Fruit fly (Drosophila melanogaster) whole organism, adult: ENCODE results near the gene Mtpalpha.

ENCODE experiments used
- CG11617 ChIP-seq: fragments of 200-800 bp; sonication (Bioruptor generic); optimal IDR thresholded peaks from 2 replicates; lab custom pipeline; 2017; ENCODE audit warnings: mild to moderate bottlenecking, missing biosample characterization, missing genetic modification reagents, missing genetic modification characterization
- CG12768 ChIP-seq: fragments of 200-800 bp; sonication (Bioruptor generic); optimal IDR thresholded peaks from 2 replicates; lab custom pipeline; 2017; ENCODE audit warnings: missing biosample characterization, missing genetic modification characterization, mild to moderate bottlenecking, moderate library complexity, missing genetic modification reagents
- CG14711 ChIP-seq: fragments of 200-800 bp; sonication (Bioruptor generic); optimal IDR thresholded peaks from 2 replicates; lab custom pipeline; 2018; ENCODE audit warnings: missing biosample characterization, mild to moderate bottlenecking, missing genetic modification characterization, moderate library complexity
- CG1620 ChIP-seq: fragments of 200-800 bp; sonication (Bioruptor generic); optimal IDR thresholded peaks from 2 replicates; lab custom pipeline; 2016; ENCODE audit warnings: missing biosample characterization, missing genetic modification characterization
- CG33017 ChIP-seq: fragments of 200-800 bp; sonication (Bioruptor generic); optimal IDR thresholded peaks from 2 replicates; lab custom pipeline; 2018; ENCODE audit warnings: missing biosample characterization, mild to moderate bottlenecking, missing genetic modification characterization, moderate library complexity
- CG5204 ChIP-seq: fragments of 200-800 bp; sonication (Bioruptor generic); optimal IDR thresholded peaks from 2 replicates; lab custom pipeline; 2016; ENCODE audit warnings: missing biosample characterization, missing genetic modification characterization
- CG7045 ChIP-seq: fragments of 200-800 bp; sonication (Bioruptor generic); optimal IDR thresholded peaks from 2 replicates; lab custom pipeline; 2017; ENCODE audit warnings: missing biosample characterization, mild to moderate bottlenecking, missing genetic modification characterization
- CG7101 ChIP-seq: fragments of 200-800 bp; sonication (Bioruptor generic); optimal IDR thresholded peaks from 2 replicates; lab custom pipeline; 2018; ENCODE audit warnings: missing biosample characterization, mild to moderate bottlenecking, missing genetic modification characterization, moderate library complexity
- Clk ChIP-seq: fragments of 200-800 bp; sonication (Bioruptor generic); optimal IDR thresholded peaks from 2 replicates; lab custom pipeline; 2017; ENCODE audit warnings: missing biosample characterization, missing genetic modification characterization
- Crg-1 ChIP-seq: fragments of 200-800 bp; sonication (Bioruptor generic); optimal IDR thresholded peaks from 2 replicates; lab custom pipeline; 2016; ENCODE audit warnings: missing biosample characterization, missing genetic modification characterization
- Mnt ChIP-seq: fragments of 200-800 bp; sonication (Bioruptor generic); optimal IDR thresholded peaks from 2 replicates; lab custom pipeline; 2016; ENCODE audit warnings: missing biosample characterization, mild to moderate bottlenecking, missing genetic modification characterization
- bab1 ChIP-seq: fragments of 200-800 bp; sonication (Bioruptor generic); optimal IDR thresholded peaks from 3 replicates; lab custom pipeline; 2019; ENCODE audit warnings: missing biosample characterization, mild to moderate bottlenecking, missing genetic modification characterization, moderate library complexity
- cic ChIP-seq: fragments of 200-800 bp; sonication (Bioruptor generic); optimal IDR thresholded peaks from 2 replicates; lab custom pipeline; 2017; ENCODE audit warnings: missing biosample characterization, mild to moderate bottlenecking, missing genetic modification characterization, moderate library complexity
- cnc ChIP-seq, 2 experiments: fragments of >200 bp; optimal IDR thresholded peaks; 2 replicates each; lab custom pipeline; 2017
- kay ChIP-seq: fragments of 200-800 bp; sonication (Bioruptor generic); peaks from one replicate; lab custom pipeline; 2016; ENCODE audit warnings: missing biosample characterization, missing genetic modification characterization, borderline replicate concordance
- ovo ChIP-seq: fragments of 200-800 bp; sonication (Bioruptor generic); optimal IDR thresholded peaks from 2 replicates; lab custom pipeline; 2016; ENCODE audit warnings: missing biosample characterization, missing genetic modification characterization
- pad ChIP-seq: fragments of 200-800 bp; sonication (Bioruptor generic); optimal IDR thresholded peaks from 3 replicates; lab custom pipeline; 2017; ENCODE audit warnings: missing biosample characterization, missing genetic modification characterization, mild to moderate bottlenecking, moderate library complexity, missing genetic modification reagents
- tj ChIP-seq: fragments of 200-800 bp; sonication (Bioruptor generic); optimal IDR thresholded peaks from 3 replicates; lab custom pipeline; 2017; ENCODE audit warnings: missing biosample characterization, mild to moderate bottlenecking, missing genetic modification characterization, moderate library complexity
- toe ChIP-seq: fragments of 200-800 bp; sonication (Bioruptor generic); optimal IDR thresholded peaks from 2 replicates; lab custom pipeline; 2016; ENCODE audit warnings: missing biosample characterization, missing genetic modification characterization

Mtpalpha gene

DNA sequence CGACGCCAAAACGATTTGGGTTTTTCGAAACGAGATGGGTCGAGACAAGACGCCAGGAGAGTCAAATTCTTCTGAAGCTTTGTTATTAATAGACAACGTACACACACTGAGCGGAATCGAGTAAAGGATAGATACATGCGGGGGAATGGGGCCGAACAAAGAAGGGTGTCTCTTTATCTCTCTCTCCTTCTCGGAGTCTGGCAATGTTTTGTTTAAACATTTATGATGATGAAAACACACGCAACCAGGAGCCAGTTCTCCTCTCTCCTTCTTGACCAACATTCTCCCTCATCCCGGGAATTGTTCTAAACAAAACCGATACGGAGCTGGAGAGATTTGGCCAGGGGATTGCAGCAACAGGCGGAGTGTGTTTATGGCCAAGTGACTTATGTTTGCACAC lies 18.7 kb downstream of the Mtpalpha start:
- TF ChIP-seq CG12768 (GFP tag; lab: Kevin White, UChicago), result no peak
- TF ChIP-seq cnc (optimal IDR thresholded peaks at IDR 0.05; lab: Kevin White, UChicago), result no peak
- TF ChIP-seq cic (GFP tag; lab: Kevin White, UChicago), result no peak
- no peak for TF ChIP-seq CG1620
- no peak for TF ChIP-seq Mnt (GFP tag; lab: Kevin White, UChicago)
- TF ChIP-seq ovo (GFP tag; lab: Kevin White, UChicago), result no peak
- TF ChIP-seq Crg-1 (GFP tag; lab: Kevin White, UChicago), result no peak
- TF ChIP-seq CG11617 (GFP tag; lab: Kevin White, UChicago), result no peak
- TF ChIP-seq CG14711 (tag; lab: Kevin White, UChicago), result no peak
- TF ChIP-seq bab1 (GFP tag; lab: Kevin White, UChicago), result no peak
- no peak for TF ChIP-seq CG33017 (tag; lab: Kevin White, UChicago)
- TF ChIP-seq CG7101 (tag; lab: Kevin White, UChicago), result no peak

DNA sequence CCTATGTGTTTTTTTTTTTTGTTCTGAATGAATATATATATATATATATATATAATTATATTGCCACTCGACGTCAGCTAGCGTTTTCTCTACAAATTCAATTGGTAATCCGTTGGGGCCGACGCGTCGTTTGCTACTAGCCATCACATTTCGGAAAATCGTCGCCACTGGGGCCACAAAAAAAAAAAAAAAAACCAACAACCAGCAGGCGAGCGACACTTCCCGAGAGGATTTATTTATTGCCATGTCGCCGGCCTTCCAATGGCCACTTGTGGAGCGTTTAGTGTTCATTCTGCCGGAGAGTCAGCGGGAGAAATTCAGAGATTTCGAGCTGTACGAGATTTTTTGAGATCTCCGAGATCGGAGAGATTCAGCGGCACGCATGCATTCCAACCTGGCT lies 25.7 kb downstream of the Mtpalpha start:
- TF ChIP-seq cnc (optimal IDR thresholded peaks at IDR 0.05; lab: Kevin White, UChicago) (no peak), ovo (GFP tag; lab: Kevin White, UChicago) (no peak), Mnt (GFP tag; lab: Kevin White, UChicago) (peak; percentile 31), Clk (GFP tag; lab: Kevin White, UChicago) (no peak), bab1 (GFP tag; lab: Kevin White, UChicago) (no peak), CG5204 (GFP tag; lab: Kevin White, UChicago) (peak; percentile 13), kay (GFP tag; lab: Kevin White, UChicago) (peak; percentile 75), CG7045 (GFP tag; lab: Kevin White, UChicago) (no peak), Crg-1 (GFP tag; lab: Kevin White, UChicago) (no peak), CG33017 (tag; lab: Kevin White, UChicago) (no peak), tj (GFP tag; lab: Kevin White, UChicago) (no peak), cic (GFP tag; lab: Kevin White, UChicago) (no peak), pad (GFP tag; lab: Kevin White, UChicago) (no peak), CG11617 (GFP tag; lab: Kevin White, UChicago) (no peak), CG7101 (tag; lab: Kevin White, UChicago) (no peak)

DNA sequence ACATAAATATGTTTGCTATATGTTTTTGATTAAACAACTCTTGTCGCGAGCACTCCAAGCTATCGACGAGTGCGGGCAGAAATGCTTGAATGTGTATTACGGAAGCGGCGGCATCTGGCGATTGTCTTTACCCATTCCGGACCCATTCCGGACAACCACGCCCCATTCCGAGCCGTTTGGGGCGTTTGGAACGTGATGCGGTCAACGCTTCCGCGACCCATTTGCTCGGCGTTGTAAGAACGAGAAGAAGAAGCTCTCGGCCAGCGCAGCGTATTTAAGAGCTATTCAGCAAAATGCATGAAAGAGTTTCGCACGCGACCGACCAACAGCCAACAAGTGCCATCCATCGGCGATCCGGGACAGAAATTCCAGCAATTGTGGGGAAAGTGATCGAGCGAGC lies 31.1 kb downstream of the Mtpalpha start, which contains the start of gene CG13114:
Gene CG13114 (plus strand): TSS at position 301 of the 400 bp plus-strand sequence.
- no peak for TF ChIP-seq Clk (GFP tag; lab: Kevin White, UChicago)
- TF ChIP-seq tj (GFP tag; lab: Kevin White, UChicago), result peak; percentile 88
- TF ChIP-seq bab1 (GFP tag; lab: Kevin White, UChicago), result peak; percentile 41
- no peak for TF ChIP-seq cic (GFP tag; lab: Kevin White, UChicago)

DNA sequence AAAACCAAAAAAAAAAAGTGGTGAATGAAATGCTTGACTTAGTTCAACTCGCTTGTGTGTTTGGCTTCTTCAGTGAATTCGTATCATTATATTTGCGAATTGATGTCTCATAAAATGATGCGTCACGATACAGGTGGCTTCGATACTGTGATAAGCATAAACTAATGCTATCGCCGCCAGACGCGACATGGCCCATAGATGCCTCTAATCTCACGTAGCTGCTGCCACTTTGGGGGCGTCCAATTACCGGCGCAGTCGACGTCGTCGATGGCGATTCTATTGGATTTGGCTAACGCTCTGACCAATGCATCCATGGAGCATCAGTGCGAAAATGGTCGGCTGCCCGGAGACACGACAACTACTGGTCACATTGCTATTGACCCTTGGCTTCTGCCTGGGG lies 32.7 kb downstream of the Mtpalpha start, which contains the start of gene CG13113:
Gene CG13113 (plus strand): TSS at position 301 of the 400 bp plus-strand sequence.
- no peak for TF ChIP-seq Clk (GFP tag; lab: Kevin White, UChicago)
- TF ChIP-seq CG7045 (GFP tag; lab: Kevin White, UChicago), result no peak
- no peak for TF ChIP-seq CG7101 (tag; lab: Kevin White, UChicago)
- TF ChIP-seq Mnt (GFP tag; lab: Kevin White, UChicago), result no peak
- no peak for TF ChIP-seq pad (GFP tag; lab: Kevin White, UChicago)
- no peak for TF ChIP-seq ovo (GFP tag; lab: Kevin White, UChicago)
- no peak for TF ChIP-seq bab1 (GFP tag; lab: Kevin White, UChicago)
- TF ChIP-seq CG33017 (tag; lab: Kevin White, UChicago), result no peak
- TF ChIP-seq CG5204 (GFP tag; lab: Kevin White, UChicago), result no peak

DNA sequence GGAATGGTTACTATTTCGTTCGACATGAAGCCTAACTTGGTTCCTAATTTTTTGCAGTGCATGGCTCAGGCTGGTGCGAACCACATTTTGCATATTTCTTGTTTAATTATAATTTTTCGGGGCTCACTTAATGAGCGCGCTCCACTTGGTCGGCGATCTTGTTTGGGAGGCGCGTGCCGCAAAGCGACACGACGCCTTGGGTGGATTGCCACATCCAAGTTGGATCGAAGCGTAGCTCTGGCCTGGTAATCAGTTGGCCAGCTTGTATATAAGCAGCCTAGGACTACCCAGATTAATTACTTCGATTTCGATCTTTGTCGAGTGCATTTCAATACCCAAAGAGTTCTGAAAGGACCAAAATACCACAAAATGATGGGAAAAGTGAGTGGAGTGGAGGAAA lies 34.0 kb downstream of the Mtpalpha start, which contains the start of gene Cpr30B:
Gene Cpr30B (plus strand): TSS at position 301 of the 400 bp plus-strand sequence.
- TF ChIP-seq CG7045 (GFP tag; lab: Kevin White, UChicago) (no peak), pad (GFP tag; lab: Kevin White, UChicago) (no peak), kay (GFP tag; lab: Kevin White, UChicago) (no peak), cic (GFP tag; lab: Kevin White, UChicago) (no peak), bab1 (GFP tag; lab: Kevin White, UChicago) (no peak), cnc (optimal IDR thresholded peaks at IDR 0.05; lab: Kevin White, UChicago) (no peak), Clk (GFP tag; lab: Kevin White, UChicago) (no peak), CG1620 (no peak), Crg-1 (GFP tag; lab: Kevin White, UChicago) (no peak), toe (no peak), CG33017 (tag; lab: Kevin White, UChicago) (no peak)

DNA sequence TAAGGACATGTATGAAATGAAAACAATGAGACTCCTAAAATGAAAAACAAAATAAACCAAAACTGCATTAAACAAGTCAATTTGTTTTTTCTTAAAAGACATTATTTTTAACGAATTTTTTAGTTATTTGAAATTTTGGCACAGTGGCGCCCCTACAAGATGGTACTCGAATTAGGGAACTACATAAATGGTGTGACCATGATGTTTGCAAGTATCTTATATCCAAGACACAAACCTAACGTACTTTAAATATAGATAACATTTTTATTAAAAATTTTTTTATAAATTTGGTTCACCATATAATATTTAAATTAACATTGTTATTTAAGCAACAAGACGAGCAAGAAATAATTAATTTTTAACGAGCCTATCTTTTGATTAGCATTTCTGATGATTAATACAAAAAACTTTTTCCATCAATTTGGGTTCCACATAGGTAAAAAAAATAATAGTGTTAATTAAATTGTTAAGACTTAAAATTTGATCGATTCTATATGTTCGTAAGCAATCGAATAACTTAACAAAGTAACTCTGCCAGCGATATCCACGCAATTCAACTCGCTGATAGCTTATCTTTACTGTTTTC lies 36.5 kb downstream of the Mtpalpha start, which contains the start of gene CG17855:
Gene CG17855 (plus strand): TSS at position 536 of the 586 bp plus-strand sequence.
- TF ChIP-seq kay (GFP tag; lab: Kevin White, UChicago), result no peak
- TF ChIP-seq CG5204 (GFP tag; lab: Kevin White, UChicago), result no peak
- no peak for TF ChIP-seq cic (GFP tag; lab: Kevin White, UChicago)
- peak; percentile 40 for TF ChIP-seq bab1 (GFP tag; lab: Kevin White, UChicago)
- TF ChIP-seq CG14711 (tag; lab: Kevin White, UChicago), result peak; percentile 1
